Fruit fly (Drosophila melanogaster) S2 (cell line): ENCODE measurements around the gene Cyp4d2.

ENCODE experiments used
- CG8478 ChIP-seq: fragments of >200 bp; optimal IDR thresholded peaks from 2 replicates; lab custom pipeline; 2018
- CTCF ChIP-seq, 2 experiments: fragments of >200 bp; optimal IDR thresholded peaks; 2 replicates each; lab custom pipeline; 2018

dm6 chrX:2223454-2223853 lies 47.6 kb downstream of the Cyp4d2 start, which contains the start of gene CG14052:
- no peak for TF ChIP-seq CTCF (optimal IDR thresholded peaks at IDR 0.05; lab: Kevin White, UChicago)
- no peak for TF ChIP-seq CG8478 (lab: Kevin White, UChicago)
